Worm (Caenorhabditis elegans) whole organism, midembryonic: Measurements from ENCODE around the gene K09H11.11.
"Not testable (repeated sequence)": the region's sequence is repeated elsewhere in the genome, so short reads cannot be mapped to it uniquely, and the experiment has no call there.

Source experiments
- cog-1 ChIP-seq: sonication (generic microtip); optimal IDR thresholded peaks from 2 replicates; lab custom pipeline; 2016; ENCODE audit warnings: missing genetic modification characterization, missing compliant biosample characterization
- klf-2 ChIP-seq: fragments of 200-800 bp; sonication (Bioruptor generic); conservative IDR thresholded peaks from 2 replicates; pipeline ENCODE4 v1.3.6; 2022; ENCODE audit warnings: missing genetic modification reagents, missing genetic modification characterization, missing compliant biosample characterization
- med-1 ChIP-seq: sonication (generic microtip); optimal IDR thresholded peaks from 2 replicates; lab custom pipeline; 2017; ENCODE audit warnings: missing genetic modification characterization, mild to moderate bottlenecking, missing compliant biosample characterization, antibody characterized with exemption, missing genetic modification reagents; ENCODE audit not compliant: insufficient read depth
- ref-1 ChIP-seq: fragments of 200-800 bp; sonication (Bioruptor generic); conservative IDR thresholded peaks from 2 replicates; pipeline ENCODE4 v1.3.6; 2022; ENCODE audit warnings: missing genetic modification reagents, missing genetic modification characterization, missing compliant biosample characterization
- tab-1 ChIP-seq: fragments of 200-800 bp; sonication (Bioruptor generic); IDR thresholded peaks from 2 replicates; pipeline ENCODE4 v1.3.6; 2022; ENCODE audit warnings: missing genetic modification characterization, missing compliant biosample characterization
- ztf-23 ChIP-seq: fragments of 200-800 bp; sonication (Bioruptor generic); IDR thresholded peaks from 2 replicates; pipeline ENCODE4 v1.3.6; 2022; ENCODE audit warnings: missing genetic modification reagents, missing genetic modification characterization, missing compliant biosample characterization

DNA sequence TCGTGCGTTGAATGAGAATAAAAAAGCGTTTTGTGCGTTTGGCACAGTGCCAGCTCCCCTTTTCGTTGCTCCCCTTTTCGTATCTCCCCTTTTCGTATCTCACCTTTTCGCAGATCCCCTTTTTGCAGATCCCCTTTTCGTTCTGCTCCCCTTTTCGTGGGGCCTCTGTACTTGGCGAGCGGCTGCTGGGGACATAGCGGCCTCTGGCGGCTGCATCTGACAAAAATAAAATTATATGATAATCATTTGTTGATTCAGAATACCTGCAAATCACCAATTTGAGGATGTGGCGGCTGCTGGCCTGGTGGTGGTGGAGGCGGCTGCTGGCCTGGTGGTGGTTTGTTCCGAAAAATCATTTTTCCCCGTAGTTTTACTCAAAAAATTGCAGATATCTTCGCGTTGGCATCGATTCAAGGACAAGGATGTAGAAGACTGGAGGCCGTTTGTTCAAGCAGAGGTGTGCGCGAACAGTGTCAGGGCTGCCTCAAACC, at the start of gene K09H11.11:
- not testable (repeated sequence) for TF ChIP-seq cog-1 (tag; lab: Kevin White, UChicago); ztf-23 (GFP tag; lab: Robert Waterston, UW); tab-1 (GFP tag; lab: Robert Waterston, UW); klf-2 (GFP tag; lab: Robert Waterston, UW); med-1
- peak; percentile 42; the same call in 1 of the 2 replicates for TF ChIP-seq ref-1
